7 worm cellular contexts compared by ENCODE assay signal in the genomic region with DNA sequence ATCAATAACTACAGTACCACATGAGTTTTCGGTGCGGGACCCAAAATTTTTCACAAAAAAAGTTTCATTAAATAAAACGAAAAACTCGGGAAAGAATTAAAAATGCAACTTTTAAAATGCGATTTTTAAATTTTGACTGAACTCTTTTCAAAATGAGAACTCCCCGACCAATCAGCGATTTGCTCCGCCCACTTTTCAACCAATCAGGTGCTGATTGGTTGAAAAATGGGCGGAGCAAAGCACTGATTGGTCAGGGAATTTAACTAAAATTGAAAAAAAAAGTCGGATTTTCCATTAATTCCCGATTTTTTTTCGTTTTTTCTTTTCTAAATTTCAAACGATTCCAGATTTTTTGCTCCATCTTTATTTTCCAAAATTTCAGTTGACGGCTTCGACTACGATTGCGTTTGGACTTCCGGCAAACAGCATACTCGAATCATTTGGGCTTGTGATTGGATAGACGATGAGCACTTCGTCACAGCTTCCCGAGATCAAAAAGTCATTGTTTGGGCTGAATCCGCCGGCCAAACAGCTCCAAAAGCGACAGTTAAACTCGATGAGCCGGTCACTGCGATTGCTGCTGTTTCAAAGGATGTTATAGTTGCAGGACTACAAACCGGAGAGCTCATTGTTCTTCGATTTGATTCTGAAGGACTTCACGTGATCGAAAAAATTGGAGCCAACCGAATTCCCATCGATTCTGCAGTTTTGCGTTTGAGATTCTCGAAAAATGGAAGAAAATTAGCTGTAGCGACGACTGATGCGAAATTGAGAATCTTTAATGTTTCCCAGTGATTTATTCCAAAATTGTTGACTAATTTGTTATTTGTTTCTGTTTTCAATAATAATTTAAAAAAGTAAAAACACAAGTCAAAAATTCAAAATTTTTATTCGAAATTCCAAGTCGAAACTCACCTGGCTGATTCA.
TF ChIP-seq lines count a peak whose summit lies in the region.

No protein-coding gene starts in this region.

TF ChIP-seq in whole organism, L1 larva, 84 proteins besides CTCF, POLR2A, EP300 and RAD21:
- TF ChIP-seq zag-1 (tag; optimal IDR thresholded peaks at IDR 0.05; lab: Kevin White, UChicago) (no peak), C04F5.9 (tag; optimal IDR thresholded peaks at IDR 0.05; lab: Kevin White, UChicago) (peak; percentile 9), unc-98 (GFP tag; IDR thresholded peaks at IDR 0.05; lab: Robert Waterston, UW) (0 out of 2 replicates have a peak, but pooled peaks have one; percentile 13), efl-1 (optimal IDR thresholded peaks at IDR 0.05; lab: Kevin White, UChicago) (no peak), efl-1 (GFP tag; optimal IDR thresholded peaks at IDR 0.05 in 1 of 2; lab: Kevin White, UChicago) (peak in 1 of 2 experiments; percentile 71)

TF ChIP-seq in whole organism, L3 larva, 47 proteins besides CTCF, POLR2A, EP300 and RAD21:
- TF ChIP-seq nfya-1 (tag; optimal IDR thresholded peaks at IDR 0.05; lab: Kevin White, UChicago; ENCODE audit: insufficient read depth) (peak; percentile 98), ama-1 (optimal IDR thresholded peaks at IDR 0.05; lab: Kevin White, UChicago) (peak; percentile 41), aly-2 (tag; optimal IDR thresholded peaks at IDR 0.05; lab: Kevin White, UChicago) (no peak), nhr-43 (tag; optimal IDR thresholded peaks at IDR 0.05; lab: Kevin White, UChicago; ENCODE audit: poor library complexity, severe bottlenecking) (no peak), mml-1 (tag; optimal IDR thresholded peaks at IDR 0.05; lab: Kevin White, UChicago) (no peak), unc-62 (GFP tag; optimal IDR thresholded peaks at IDR 0.05; lab: Kevin White, UChicago) (no peak)
TF ChIP-seq in whole organism, L3 larva: peak in this region for 2.

TF ChIP-seq in whole organism, L4 larva, 104 proteins besides CTCF, POLR2A, EP300 and RAD21:
- TF ChIP-seq D1046.2 (GFP tag; IDR thresholded peaks at IDR 0.05; lab: Robert Waterston, UW) (0 out of 2 replicates have a peak, but pooled peaks have one; percentile 62), Y48G9A.11 (GFP tag; IDR thresholded peaks at IDR 0.05; lab: Robert Waterston, UW) (peak; percentile 50), daf-16 (GFP tag; optimal IDR thresholded peaks at IDR 0.05; lab: Kevin White, UChicago) (no peak), daf-16 (tag; optimal IDR thresholded peaks at IDR 0.05; lab: Kevin White, UChicago) (peak; percentile 3), pha-4 (GFP tag; IDR thresholded peaks at IDR 0.05; lab: Robert Waterston, UW) (no peak), pha-4 (tag; optimal IDR thresholded peaks at IDR 0.05; lab: Kevin White, UChicago) (no peak), F44E2.7 (GFP tag; IDR thresholded peaks at IDR 0.05; lab: Robert Waterston, UW) (no peak), ama-1 (optimal IDR thresholded peaks at IDR 0.05; lab: Kevin White, UChicago) (peak; percentile 58), aha-1 (tag; lab: Kevin White, UChicago) (peak; percentile 58)

TF ChIP-seq in whole organism, early embryonic, 17 proteins besides CTCF, POLR2A, EP300 and RAD21:
- no peak for TF ChIP-seq hnd-1 (tag; optimal IDR thresholded peaks at IDR 0.05; lab: Kevin White, UChicago)
- TF ChIP-seq ama-1 (optimal IDR thresholded peaks at IDR 0.05; lab: Kevin White, UChicago) = peak; percentile 88
- peak; percentile 40 for TF ChIP-seq aly-1 (tag; optimal IDR thresholded peaks at IDR 0.05; lab: Kevin White, UChicago)
- no peak for TF ChIP-seq tra-4 (tag; optimal IDR thresholded peaks at IDR 0.05; lab: Kevin White, UChicago)
- peak; percentile 41 for TF ChIP-seq hmg-4 (GFP tag; optimal IDR thresholded peaks at IDR 0.05; lab: Kevin White, UChicago)
- TF ChIP-seq F13C5.2 (tag; optimal IDR thresholded peaks at IDR 0.05; lab: Kevin White, UChicago) = no peak

TF ChIP-seq in whole organism, late embryonic, 69 proteins besides CTCF, POLR2A, EP300 and RAD21:
- TF ChIP-seq ama-1 (optimal IDR thresholded peaks at IDR 0.05; lab: Kevin White, UChicago) (peak; percentile 3), nfya-1 (tag; optimal IDR thresholded peaks at IDR 0.05; lab: Kevin White, UChicago) (peak; percentile 96), che-1 (tag; optimal IDR thresholded peaks at IDR 0.05; lab: Kevin White, UChicago) (no peak)

TF ChIP-seq in whole organism, midembryonic, 9 proteins besides CTCF, POLR2A, EP300 and RAD21:
- TF ChIP-seq ztf-23 (GFP tag; IDR thresholded peaks at IDR 0.05; lab: Robert Waterston, UW) = peak; percentile 48; the same call in 1 of the 2 replicates
- no peak for TF ChIP-seq ref-1 (GFP tag; conservative IDR thresholded peaks at IDR 0.05; lab: Robert Waterston, UW)
- TF ChIP-seq cog-1 (tag; optimal IDR thresholded peaks at IDR 0.05; lab: Kevin White, UChicago) = no peak
- TF ChIP-seq med-1 (GFP tag; optimal IDR thresholded peaks at IDR 0.05; lab: Kevin White, UChicago; ENCODE audit: insufficient read depth) = no peak
- TF ChIP-seq ztf-29 (GFP tag; IDR thresholded peaks at IDR 0.05; lab: Robert Waterston, UW) = no peak
- no peak for TF ChIP-seq flt-1 (GFP tag; IDR thresholded peaks at IDR 0.05; lab: Robert Waterston, UW)
- no peak for TF ChIP-seq T22C8.4 (GFP tag; IDR thresholded peaks at IDR 0.05; lab: Robert Waterston, UW)
- TF ChIP-seq tab-1 (GFP tag; IDR thresholded peaks at IDR 0.05; lab: Robert Waterston, UW) = no peak
TF ChIP-seq in whole organism, midembryonic: peak in this region for 1.

TF ChIP-seq in whole organism, young adult, 124 proteins besides CTCF, POLR2A, EP300 and RAD21 (continues in another document):
- TF ChIP-seq K12H6.12 (tag; optimal IDR thresholded peaks at IDR 0.05; lab: Kevin White, UChicago) = peak; percentile 4
- no peak for TF ChIP-seq sdz-38 (tag; optimal IDR thresholded peaks at IDR 0.05; lab: Kevin White, UChicago)
- TF ChIP-seq F37B4.10 (GFP tag; IDR thresholded peaks at IDR 0.05; lab: Robert Waterston, UW) = 0 out of 2 replicates have a peak, but pooled peaks have one; percentile 32
- TF ChIP-seq ceh-27 (GFP tag; optimal IDR thresholded peaks at IDR 0.05; lab: Kevin White, UChicago) = no peak
- no peak for TF ChIP-seq tbp1 (GFP tag; optimal IDR thresholded peaks at IDR 0.05; lab: Kevin White, UChicago)
- no peak for TF ChIP-seq ceh-91 (GFP tag; IDR thresholded peaks at IDR 0.05; lab: Robert Waterston, UW)
- TF ChIP-seq dox-1 (GFP tag; IDR thresholded peaks at IDR 0.05; lab: Robert Waterston, UW) = no peak
- no peak for TF ChIP-seq T26A5.8 (tag; optimal IDR thresholded peaks at IDR 0.05; lab: Kevin White, UChicago)
- TF ChIP-seq athp-1 (tag; optimal IDR thresholded peaks at IDR 0.05; lab: Kevin White, UChicago) = no peak
- TF ChIP-seq madf-10 (tag; optimal IDR thresholded peaks at IDR 0.05; lab: Kevin White, UChicago) = no peak
- TF ChIP-seq ceh-100 (GFP tag; IDR thresholded peaks at IDR 0.05; lab: Robert Waterston, UW) = no peak
- TF ChIP-seq snpc-1.1 (tag; optimal IDR thresholded peaks at IDR 0.05; lab: Kevin White, UChicago; ENCODE audit: insufficient read depth) = peak; percentile 22
- TF ChIP-seq lin-35 (GFP tag; optimal IDR thresholded peaks at IDR 0.05; lab: Kevin White, UChicago) = no peak
- TF ChIP-seq zfh-2 (GFP tag; conservative IDR thresholded peaks at IDR 0.05; lab: Robert Waterston, UW) = no peak
- TF ChIP-seq hmg-20 (GFP tag; IDR thresholded peaks at IDR 0.05; lab: Robert Waterston, UW) = no peak
- TF ChIP-seq mxl-1 (tag; optimal IDR thresholded peaks at IDR 0.05; lab: Kevin White, UChicago) = no peak
- no peak for TF ChIP-seq tlf-1 (GFP tag; optimal IDR thresholded peaks at IDR 0.05; lab: Kevin White, UChicago)
- no peak for TF ChIP-seq pbrm-1 (GFP tag; IDR thresholded peaks at IDR 0.05; lab: Robert Waterston, UW)
- no peak for TF ChIP-seq lin-54 (GFP tag; optimal IDR thresholded peaks at IDR 0.05; lab: Kevin White, UChicago)
- TF ChIP-seq ztf-18 (tag; optimal IDR thresholded peaks at IDR 0.05; lab: Kevin White, UChicago) = no peak
- TF ChIP-seq F23B12.7 (tag; optimal IDR thresholded peaks at IDR 0.05; lab: Kevin White, UChicago; ENCODE audit: insufficient read depth) = no peak
- no peak for TF ChIP-seq snpc-4 (GFP tag; optimal IDR thresholded peaks at IDR 0.05; lab: Kevin White, UChicago)
- no peak for TF ChIP-seq snpc-4 (tag; optimal IDR thresholded peaks at IDR 0.05; lab: Kevin White, UChicago)
- TF ChIP-seq lsl-1 (GFP tag; optimal IDR thresholded peaks at IDR 0.05; lab: Kevin White, UChicago) = no peak
- TF ChIP-seq Y56A3A.18 (GFP tag; IDR thresholded peaks at IDR 0.05; lab: Robert Waterston, UW) = no peak
- TF ChIP-seq nhr-27 (tag; optimal IDR thresholded peaks at IDR 0.05; lab: Kevin White, UChicago) = peak; percentile 26
- TF ChIP-seq hrde-1 (tag; optimal IDR thresholded peaks at IDR 0.05; lab: Kevin White, UChicago; ENCODE audit: borderline replicate concordance) = peak; percentile 61
- TF ChIP-seq akir-1 (GFP tag; optimal IDR thresholded peaks at IDR 0.05; lab: Kevin White, UChicago) = no peak
- no peak for TF ChIP-seq B0035.1 (tag; optimal IDR thresholded peaks at IDR 0.05; lab: Kevin White, UChicago)
- TF ChIP-seq Y95B8A.8 (GFP tag; IDR thresholded peaks at IDR 0.05; lab: Robert Waterston, UW) = no peak
- TF ChIP-seq K11D2.4 (GFP tag; IDR thresholded peaks at IDR 0.05; lab: Robert Waterston, UW) = no peak
- no peak for TF ChIP-seq chd-7 (tag; optimal IDR thresholded peaks at IDR 0.05; lab: Kevin White, UChicago)
- no peak for TF ChIP-seq F49E8.2 (tag; optimal IDR thresholded peaks at IDR 0.05; lab: Kevin White, UChicago; ENCODE audit: insufficient read depth)
- no peak for TF ChIP-seq B0019.2 (GFP tag; conservative IDR thresholded peaks at IDR 0.05; lab: Robert Waterston, UW)
- TF ChIP-seq zim-3 (tag; optimal IDR thresholded peaks at IDR 0.05; lab: Kevin White, UChicago) = no peak
- no peak for TF ChIP-seq somi-1 (GFP tag; optimal IDR thresholded peaks at IDR 0.05; lab: Kevin White, UChicago)
- TF ChIP-seq rec-8 (tag; optimal IDR thresholded peaks at IDR 0.05; lab: Kevin White, UChicago) = no peak
- TF ChIP-seq ztf-25 (GFP tag; IDR thresholded peaks at IDR 0.05; lab: Robert Waterston, UW) = 0 out of 2 replicates have a peak, but pooled peaks have one; percentile 4
- TF ChIP-seq ama-1 (optimal IDR thresholded peaks at IDR 0.05; lab: Kevin White, UChicago) = peak; percentile 18
- TF ChIP-seq ama-1 (GFP tag; optimal IDR thresholded peaks at IDR 0.05; lab: Kevin White, UChicago) = no peak
- no peak for TF ChIP-seq F57C9.4 (tag; optimal IDR thresholded peaks at IDR 0.05; lab: Kevin White, UChicago)
- no peak for TF ChIP-seq mes-4 (tag; optimal IDR thresholded peaks at IDR 0.05; lab: Kevin White, UChicago)
- no peak for TF ChIP-seq bed-2 (GFP tag; IDR thresholded peaks at IDR 0.05; lab: Robert Waterston, UW)
- no peak for TF ChIP-seq hsf-1 (GFP tag; IDR thresholded peaks at IDR 0.05; lab: Robert Waterston, UW)
- TF ChIP-seq fkh-3 (tag; optimal IDR thresholded peaks at IDR 0.05; lab: Kevin White, UChicago) = peak; percentile 22
- TF ChIP-seq unc-62 (GFP tag; optimal IDR thresholded peaks at IDR 0.05; lab: Kevin White, UChicago) = no peak
